Fruit fly (Drosophila melanogaster): Measurements from ENCODE around the gene Pfdn6.

Pfdn6 gene

dm6 chr3L:19896892-19897684 is 26.4 kb upstream of the Pfdn6 start (continued):
- TF ChIP-seq sisA (GFP tag; IDR thresholded peaks at IDR 0.05) (no peak), Scr (GFP tag; IDR thresholded peaks at IDR 0.05; ENCODE audit: partially characterized antibody) (0 out of 2 replicates have a peak, but pooled peaks have one; percentile 15), CG2120 (GFP tag; optimal IDR thresholded peaks at IDR 0.05) (peak; percentile 36), CG1792 (GFP tag; optimal IDR thresholded peaks at IDR 0.05) (no peak), tap (tag; optimal IDR thresholded peaks at IDR 0.05) (no peak), dm (GFP tag; optimal IDR thresholded peaks at IDR 0.05) (no peak), MESR4 (GFP tag; optimal IDR thresholded peaks at IDR 0.05) (peak; percentile 11), CG18599 (GFP tag; optimal IDR thresholded peaks at IDR 0.05) (peak; percentile 57), CG10565 (GFP tag; optimal IDR thresholded peaks at IDR 0.05) (no peak), CG12299 (tag; optimal IDR thresholded peaks at IDR 0.05) (no peak), CG13123 (GFP tag; optimal IDR thresholded peaks at IDR 0.05) (no peak), fd102C (GFP tag; optimal IDR thresholded peaks at IDR 0.05) (no peak), CG1529 (GFP tag; optimal IDR thresholded peaks at IDR 0.05) (no peak), Bdp1 (GFP tag; optimal IDR thresholded peaks at IDR 0.05) (no peak), ham (GFP tag; IDR thresholded peaks at IDR 0.05) (no peak), cad (GFP tag; optimal IDR thresholded peaks at IDR 0.05) (no peak), sens (GFP tag) (peak; percentile 85), Hr3 (GFP tag; optimal IDR thresholded peaks at IDR 0.05) (no peak), CG10321 (GFP tag; IDR thresholded peaks at IDR 0.05) (no peak), CG1832 (GFP tag; optimal IDR thresholded peaks at IDR 0.05) (no peak), CG17385 (GFP tag; optimal IDR thresholded peaks at IDR 0.05) (peak; percentile 26), cwo (GFP tag; optimal IDR thresholded peaks at IDR 0.05) (peak; percentile 22), CG30403 (GFP tag; optimal IDR thresholded peaks at IDR 0.05) (peak; percentile 3), CG3847 (GFP tag; IDR thresholded peaks at IDR 0.05) (peak; percentile 17; the same call in 1 of the 2 replicates), CG7372 (GFP tag; IDR thresholded peaks at IDR 0.05) (no peak), slbo (GFP tag; IDR thresholded peaks at IDR 0.05) (no peak), CG11093 (GFP tag; IDR thresholded peaks at IDR 0.05) (no peak), CG33213 (GFP tag; optimal IDR thresholded peaks at IDR 0.05) (no peak), aop (GFP tag; IDR thresholded peaks at IDR 0.05) (no peak), CG10366 (GFP tag; IDR thresholded peaks at IDR 0.05) (no peak), fu2 (GFP tag; optimal IDR thresholded peaks at IDR 0.05) (peak; percentile 15), chn (GFP tag; optimal IDR thresholded peaks at IDR 0.05) (peak; percentile 41), CG10654 (GFP tag; optimal IDR thresholded peaks at IDR 0.05) (no peak), Dip2 (GFP tag; IDR thresholded peaks at IDR 0.05) (no peak), scrt (GFP tag; optimal IDR thresholded peaks at IDR 0.05) (no peak), CG7271 (tag; optimal IDR thresholded peaks at IDR 0.05) (no peak), CG11398 (GFP tag; optimal IDR thresholded peaks at IDR 0.05) (no peak), dimm (GFP tag; IDR thresholded peaks at IDR 0.05) (no peak), wek (GFP tag; optimal IDR thresholded peaks at IDR 0.05) (peak; percentile 16), slp2 (GFP tag; optimal IDR thresholded peaks at IDR 0.05) (peak; percentile 15), D19B (GFP tag; optimal IDR thresholded peaks at IDR 0.05) (no peak), pho (GFP tag; optimal IDR thresholded peaks at IDR 0.05) (peak; percentile 24), Hr51 (GFP tag; optimal IDR thresholded peaks at IDR 0.05) (no peak), CG32772 (GFP tag; IDR thresholded peaks at IDR 0.05) (no peak), zen (tag; optimal IDR thresholded peaks at IDR 0.05) (no peak), Antp (GFP tag; optimal IDR thresholded peaks at IDR 0.05) (no peak), btn (GFP tag; optimal IDR thresholded peaks at IDR 0.05) (no peak), caup (GFP tag; optimal IDR thresholded peaks at IDR 0.05; ENCODE audit: severe bottlenecking) (peak; percentile 30), CG13624 (GFP tag; optimal IDR thresholded peaks at IDR 0.05) (peak; percentile 49), CG11504 (tag; optimal IDR thresholded peaks at IDR 0.05) (no peak)

Measured in whole organism, embryonic.